Worm (Caenorhabditis elegans) whole organism, young adult: Measurements from ENCODE around the gene odd-1.
A peak's percentile ranks its signal among the peaks of the same experiment; 100 is the strongest.

Source experiments
- B0019.2 ChIP-seq: fragments of 200-800 bp; sonication (Bioruptor generic); conservative IDR thresholded peaks from 2 replicates; pipeline ENCODE4 v1.3.6; 2022; ENCODE audit warnings: missing genetic modification reagents, missing genetic modification characterization, missing compliant biosample characterization
- C06A6.2 ChIP-seq: fragments of 200-800 bp; sonication (Bioruptor generic); conservative IDR thresholded peaks from 2 replicates; pipeline ENCODE4 v1.3.6; 2022; ENCODE audit warnings: missing genetic modification characterization, missing compliant biosample characterization
- C17E4.6 ChIP-seq: fragments of 200-800 bp; sonication (Bioruptor generic); IDR thresholded peaks from 2 replicates; pipeline ENCODE4 v1.3.6; 2022; ENCODE audit warnings: missing genetic modification reagents, missing genetic modification characterization, missing compliant biosample characterization
- D2030.7 ChIP-seq: fragments of 200-800 bp; sonication (Bioruptor generic); IDR thresholded peaks from 2 replicates; pipeline ENCODE4 v1.3.6; 2022; ENCODE audit warnings: missing genetic modification reagents, missing genetic modification characterization, missing compliant biosample characterization
- F57C9.4 ChIP-seq: sonication (generic microtip); optimal IDR thresholded peaks from 2 replicates; lab custom pipeline; 2017; ENCODE audit warnings: mild to moderate bottlenecking, missing genetic modification characterization, missing compliant biosample characterization
- K11D2.4 ChIP-seq: fragments of 200-800 bp; sonication (Bioruptor generic); IDR thresholded peaks from 2 replicates; pipeline ENCODE4 v1.3.6; 2022; ENCODE audit warnings: missing genetic modification reagents, missing genetic modification characterization, missing compliant biosample characterization
- Y56A3A.18 ChIP-seq: fragments of 200-800 bp; sonication (Bioruptor generic); IDR thresholded peaks from 2 replicates; pipeline ENCODE4 v1.3.6; 2022; ENCODE audit warnings: missing genetic modification reagents, missing genetic modification characterization, missing compliant biosample characterization
- Y79H2A.3 ChIP-seq: fragments of 200-800 bp; sonication (Bioruptor generic); conservative IDR thresholded peaks from 2 replicates; pipeline ENCODE4 v1.3.6; 2022; ENCODE audit warnings: missing genetic modification reagents, missing genetic modification characterization, missing compliant biosample characterization
- akir-1 ChIP-seq: fragments of 200-800 bp; sonication (Bioruptor generic); optimal IDR thresholded peaks from 2 replicates; lab custom pipeline; 2018; ENCODE audit warnings: mild to moderate bottlenecking, missing genetic modification characterization, moderate library complexity, missing compliant biosample characterization
- attf-3 ChIP-seq: fragments of 200-800 bp; sonication (Bioruptor generic); conservative IDR thresholded peaks from 2 replicates; pipeline ENCODE4 v1.3.6; 2022; ENCODE audit warnings: missing genetic modification reagents, missing genetic modification characterization, missing compliant biosample characterization
- bed-2 ChIP-seq: fragments of 200-800 bp; sonication (Bioruptor generic); IDR thresholded peaks from 2 replicates; pipeline ENCODE4 v1.3.6; 2022; ENCODE audit warnings: missing genetic modification reagents, missing genetic modification characterization, missing compliant biosample characterization
- ccch-3 ChIP-seq: fragments of 200-800 bp; sonication (Bioruptor generic); optimal IDR thresholded peaks from 2 replicates; lab custom pipeline; 2018; ENCODE audit warnings: mild to moderate bottlenecking, missing genetic modification characterization, missing compliant biosample characterization
- cebp-1 ChIP-seq, 2 experiments: fragments of 200-800 bp in 1 of 2; sonication (Bioruptor generic) in 1 of 2; sonication (generic microtip) in 1 of 2; IDR thresholded peaks in 1 of 2; optimal IDR thresholded peaks in 1 of 2; 2 replicates each; pipeline versions ENCODE4 v1.3.6 to Lab custom; 2017 to 2022; ENCODE audit warnings: missing compliant biosample characterization in 2 of 2, missing genetic modification characterization in 2 of 2, mild to moderate bottlenecking in 1 of 2, missing genetic modification reagents in 1 of 2, moderate library complexity in 1 of 2
- ceh-40 ChIP-seq: fragments of 200-800 bp; sonication (Bioruptor generic); IDR thresholded peaks from 2 replicates; pipeline ENCODE4 v1.3.6; 2022; ENCODE audit warnings: missing genetic modification characterization, missing compliant biosample characterization
- ceh-79 ChIP-seq: sonication (generic microtip); optimal IDR thresholded peaks from 2 replicates; lab custom pipeline; 2017; ENCODE audit warnings: mild to moderate bottlenecking, missing genetic modification characterization, missing compliant biosample characterization
- ceh-91 ChIP-seq: fragments of 200-800 bp; sonication (Bioruptor generic); IDR thresholded peaks from 2 replicates; pipeline ENCODE4 v1.3.6; 2022; ENCODE audit warnings: missing genetic modification reagents, missing genetic modification characterization, missing compliant biosample characterization
- dpff-1 ChIP-seq: sonication (generic microtip); optimal IDR thresholded peaks from 2 replicates; lab custom pipeline; 2017; ENCODE audit warnings: mild to moderate bottlenecking, missing genetic modification characterization, missing compliant biosample characterization
- dpl-1 ChIP-seq: fragments of 150-350 bp; optimal IDR thresholded peaks from 2 replicates; lab custom pipeline; 2014; ENCODE audit warnings: missing biosample characterization, missing genetic modification reagents, missing genetic modification characterization
- efl-1 ChIP-seq: fragments of 150-350 bp; optimal IDR thresholded peaks from 2 replicates; lab custom pipeline; 2014; ENCODE audit warnings: missing biosample characterization, missing genetic modification reagents, missing genetic modification characterization
- egl-18 ChIP-seq: fragments of 200-800 bp; sonication (Bioruptor generic); IDR thresholded peaks from 2 replicates; pipeline ENCODE4 v1.3.6; 2022; ENCODE audit warnings: missing genetic modification reagents, missing genetic modification characterization, missing compliant biosample characterization
- egl-44 ChIP-seq: fragments of 200-800 bp; sonication (Bioruptor generic); IDR thresholded peaks from 2 replicates; pipeline ENCODE4 v1.3.6; 2022; ENCODE audit warnings: missing genetic modification reagents, missing genetic modification characterization, missing compliant biosample characterization
- egrh-3 ChIP-seq: fragments of 200-800 bp; sonication (Bioruptor generic); IDR thresholded peaks from 2 replicates; pipeline ENCODE4 v1.3.6; 2022; ENCODE audit warnings: missing genetic modification reagents, missing genetic modification characterization, missing compliant biosample characterization
- ekl-4 ChIP-seq: fragments of 200-800 bp; sonication (Bioruptor generic); IDR thresholded peaks from 2 replicates; pipeline ENCODE4 v1.3.6; 2022; ENCODE audit warnings: missing genetic modification reagents, missing genetic modification characterization, missing compliant biosample characterization
- ets-4 ChIP-seq: fragments of 200-800 bp; sonication (Bioruptor generic); optimal IDR thresholded peaks from 2 replicates; lab custom pipeline; 2018; ENCODE audit warnings: mild to moderate bottlenecking, missing genetic modification characterization, missing compliant biosample characterization
- gei-17 ChIP-seq: fragments of 200-800 bp; sonication (Bioruptor generic); optimal IDR thresholded peaks from 2 replicates; lab custom pipeline; 2018; ENCODE audit warnings: mild to moderate bottlenecking, missing genetic modification characterization, missing compliant biosample characterization
- him-1 ChIP-seq: sonication (generic microtip); optimal IDR thresholded peaks from 2 replicates; lab custom pipeline; 2016; ENCODE audit warnings: missing genotype, missing genetic modification reagents, missing genetic modification characterization, missing compliant biosample characterization
- hlh-12 ChIP-seq: sonication (generic microtip); optimal IDR thresholded peaks from 2 replicates; lab custom pipeline; 2016; ENCODE audit warnings: missing genetic modification characterization, missing compliant biosample characterization
- hmg-20 ChIP-seq: fragments of 200-800 bp; sonication (Bioruptor generic); IDR thresholded peaks from 2 replicates; pipeline ENCODE4 v1.3.6; 2022; ENCODE audit warnings: missing genetic modification reagents, missing genetic modification characterization, missing compliant biosample characterization
- let-526 ChIP-seq: fragments of 200-800 bp; sonication (Bioruptor generic); IDR thresholded peaks from 2 replicates; pipeline ENCODE4 v1.3.6; 2022; ENCODE audit warnings: missing genetic modification reagents, missing genetic modification characterization, missing compliant biosample characterization
- let-607 ChIP-seq, 2 experiments: fragments of 200-800 bp in 1 of 2; sonication (Bioruptor generic) in 1 of 2; sonication (generic microtip) in 1 of 2; optimal IDR thresholded peaks; 2 replicates each; lab custom pipeline; 2016 to 2018; ENCODE audit warnings: mild to moderate bottlenecking in 2 of 2, missing compliant biosample characterization in 2 of 2, missing genetic modification characterization in 2 of 2, moderate library complexity in 2 of 2, missing genotype in 1 of 2
- madf-10 ChIP-seq: sonication (generic microtip); optimal IDR thresholded peaks from 2 replicates; lab custom pipeline; 2016; ENCODE audit warnings: mild to moderate bottlenecking, missing genetic modification characterization, missing compliant biosample characterization
- madf-3 ChIP-seq: fragments of 200-800 bp; sonication (Bioruptor generic); IDR thresholded peaks from 2 replicates; pipeline ENCODE4 v1.3.6; 2022; ENCODE audit warnings: missing genetic modification reagents, missing genetic modification characterization, missing compliant biosample characterization
- mcd-1 ChIP-seq: fragments of 200-800 bp; sonication (Bioruptor generic); IDR thresholded peaks from 2 replicates; pipeline ENCODE4 v1.3.6; 2022; ENCODE audit warnings: missing genetic modification reagents, missing genetic modification characterization, missing compliant biosample characterization
- mel-28 ChIP-seq: sonication (generic microtip); optimal IDR thresholded peaks from 2 replicates; lab custom pipeline; 2016; ENCODE audit warnings: borderline replicate concordance, mild to moderate bottlenecking, missing genetic modification characterization, missing compliant biosample characterization
- mxl-1 ChIP-seq: sonication (generic microtip); optimal IDR thresholded peaks from 2 replicates; lab custom pipeline; 2016; ENCODE audit warnings: missing genetic modification characterization, missing compliant biosample characterization
- nfya-1 ChIP-seq: sonication (generic microtip); optimal IDR thresholded peaks from 2 replicates; lab custom pipeline; 2017; ENCODE audit warnings: antibody characterized with exemption, missing compliant biosample characterization, missing genetic modification characterization, borderline replicate concordance; ENCODE audit not compliant: insufficient read depth
- nhr-120 ChIP-seq: fragments of 200-800 bp; sonication (Bioruptor generic); IDR thresholded peaks from 2 replicates; pipeline ENCODE4 v1.3.6; 2022; ENCODE audit warnings: missing genetic modification characterization, missing compliant biosample characterization
- nhr-179 ChIP-seq: sonication (generic microtip); optimal IDR thresholded peaks from 2 replicates; lab custom pipeline; 2016; ENCODE audit warnings: mild to moderate bottlenecking, missing genetic modification characterization, missing compliant biosample characterization
- somi-1 ChIP-seq: fragments of 200-800 bp; sonication (Bioruptor generic); optimal IDR thresholded peaks from 2 replicates; lab custom pipeline; 2018; ENCODE audit warnings: mild to moderate bottlenecking, missing genetic modification characterization, missing compliant biosample characterization
- ztf-22 ChIP-seq: fragments of 200-800 bp; sonication (Bioruptor generic); optimal IDR thresholded peaks from 2 replicates; lab custom pipeline; 2018; ENCODE audit warnings: mild to moderate bottlenecking, missing genetic modification characterization, moderate library complexity, missing compliant biosample characterization
- ztf-26 ChIP-seq: sonication (generic microtip); optimal IDR thresholded peaks from 2 replicates; lab custom pipeline; 2017; ENCODE audit warnings: missing genetic modification characterization, missing compliant biosample characterization
- ztf-28 ChIP-seq: fragments of 200-800 bp; sonication (Bioruptor generic); IDR thresholded peaks from 2 replicates; pipeline ENCODE4 v1.3.6; 2022; ENCODE audit warnings: missing genetic modification reagents, missing genetic modification characterization, missing compliant biosample characterization
- ztf-6 ChIP-seq: fragments of 200-800 bp; sonication (Bioruptor generic); IDR thresholded peaks from 2 replicates; pipeline ENCODE4 v1.3.6; 2022; ENCODE audit warnings: missing genetic modification reagents, missing genetic modification characterization, missing compliant biosample characterization

odd-1 gene

ce11 chrIII:7073801-7074386 lies 34.2 kb upstream of the odd-1 start, which contains the start of gene ZK418.5 (continued):
- TF ChIP-seq mcd-1 (peak; percentile 91), Y56A3A.18 (GFP tag; lab: Robert Waterston, UW) (no peak), egl-18 (GFP tag; lab: Robert Waterston, UW) (no peak), dpl-1 (GFP tag; lab: Kevin White, UChicago) (peak; percentile 70), him-1 (no peak), hlh-12 (tag; lab: Kevin White, UChicago) (no peak), akir-1 (GFP tag; lab: Kevin White, UChicago) (no peak), nfya-1 (tag; lab: Kevin White, UChicago) (no peak), ccch-3 (GFP tag; lab: Kevin White, UChicago) (no peak), Y79H2A.3 (GFP tag; lab: Robert Waterston, UW) (no peak), let-526 (GFP tag; lab: Robert Waterston, UW) (no peak), ztf-28 (no peak), ceh-40 (GFP tag; lab: Robert Waterston, UW) (no peak)

- TF ChIP-seq mcd-1 (no peak), hmg-20 (GFP tag; lab: Robert Waterston, UW) (no peak), mxl-1 (tag; lab: Kevin White, UChicago) (no peak), ccch-3 (GFP tag; lab: Kevin White, UChicago) (no peak), egl-44 (GFP tag; lab: Robert Waterston, UW) (no peak), cebp-1 (GFP tag; IDR thresholded peaks at IDR 0.05; lab: Robert Waterston, UW) (no peak), cebp-1 (tag; optimal IDR thresholded peaks at IDR 0.05; lab: Kevin White, UChicago) (no peak), ztf-6 (GFP tag; lab: Robert Waterston, UW) (no peak), ets-4 (no peak), let-607 (tag; optimal IDR thresholded peaks at IDR 0.05; lab: Kevin White, UChicago) (no peak), C17E4.6 (GFP tag; lab: Robert Waterston, UW) (no peak), egrh-3 (no peak)
Measured at ce11 chrIII:7076386-7076785, 31.7 kb upstream of the odd-1 start, which contains the start of gene ZK418.13. Gene ZK418.13 (minus strand): TSS chrIII:7076486.

- TF ChIP-seq ceh-79 (tag; lab: Kevin White, UChicago), result no peak
- TF ChIP-seq gei-17 (GFP tag; lab: Kevin White, UChicago), result no peak
- no peak for TF ChIP-seq efl-1
- no peak for TF ChIP-seq nfya-1 (tag; lab: Kevin White, UChicago)
- TF ChIP-seq K11D2.4 (GFP tag; lab: Robert Waterston, UW), result no peak
- TF ChIP-seq madf-3, result no peak
- TF ChIP-seq mel-28 (tag; lab: Kevin White, UChicago), result no peak
Measured at ce11 chrIII:7078737-7079136, 29.4 kb upstream of the odd-1 start, which contains the start of gene ZK418.6. Gene ZK418.6 (minus strand): TSS chrIII:7078837.

- no peak for TF ChIP-seq nhr-120 (GFP tag; lab: Robert Waterston, UW)
- no peak for TF ChIP-seq ceh-91
- TF ChIP-seq Y56A3A.18 (GFP tag; lab: Robert Waterston, UW), result no peak
- TF ChIP-seq attf-3, result no peak
- no peak for TF ChIP-seq C06A6.2 (GFP tag; lab: Robert Waterston, UW)
- no peak for TF ChIP-seq nhr-179 (tag; lab: Kevin White, UChicago)
- no peak for TF ChIP-seq ztf-22 (GFP tag; lab: Kevin White, UChicago)
- TF ChIP-seq D2030.7 (GFP tag; lab: Robert Waterston, UW), result no peak
- no peak for TF ChIP-seq ztf-26 (tag; lab: Kevin White, UChicago)
- no peak for TF ChIP-seq ekl-4 (GFP tag; lab: Robert Waterston, UW)
- TF ChIP-seq gei-17 (GFP tag; lab: Kevin White, UChicago), result no peak
- no peak for TF ChIP-seq somi-1
- TF ChIP-seq bed-2 (GFP tag; lab: Robert Waterston, UW), result no peak
- no peak for TF ChIP-seq dpff-1 (tag; lab: Kevin White, UChicago)
- no peak for TF ChIP-seq F57C9.4 (tag; lab: Kevin White, UChicago)
- TF ChIP-seq madf-10 (tag; lab: Kevin White, UChicago), result no peak
- TF ChIP-seq him-1, result no peak
- TF ChIP-seq B0019.2, result no peak
- TF ChIP-seq, all 124 proteins: peak for 0
Measured at ce11 chrIII:7080689-7081088, 27.4 kb upstream of the odd-1 start, which contains the start of gene ZK418.7. Gene ZK418.7 (minus strand): TSS chrIII:7080789.
